Fruit fly (Drosophila melanogaster) whole organism, wandering third instar larva: ENCODE data around the gene CG5390.

Experiments
- GATAd ChIP-seq: sonication (Bioruptor generic); optimal IDR thresholded peaks from 2 replicates; lab custom pipeline; 2016; ENCODE audit warnings: missing biosample characterization, missing genetic modification characterization
- Mio ChIP-seq: sonication (Bioruptor generic); optimal IDR thresholded peaks from 2 replicates; lab custom pipeline; 2016; ENCODE audit warnings: missing biosample characterization, missing genetic modification characterization
- Myc ChIP-seq: fragments of >200 bp; optimal IDR thresholded peaks from 2 replicates; lab custom pipeline; 2017
- OdsH ChIP-seq: fragments of 200-800 bp; sonication (Bioruptor generic); optimal IDR thresholded peaks from 2 replicates; lab custom pipeline; 2016; ENCODE audit warnings: missing biosample characterization, mild to moderate bottlenecking, missing genetic modification characterization
- br ChIP-seq: fragments of 200-800 bp; sonication (Bioruptor generic); optimal IDR thresholded peaks from 2 replicates; lab custom pipeline; 2016; ENCODE audit warnings: missing biosample characterization, missing genetic modification characterization
- foxo ChIP-seq, 2 experiments: fragments of 200-800 bp; sonication (Bioruptor generic); optimal IDR thresholded peaks; 2 replicates in 1 of 2; 3 replicates in 1 of 2; lab custom pipeline; 2016 to 2017; ENCODE audit warnings: missing biosample characterization in 2 of 2, missing genetic modification characterization in 2 of 2
- h ChIP-seq: fragments of 200-800 bp; sonication (Bioruptor generic); optimal IDR thresholded peaks from 3 replicates; lab custom pipeline; 2016; ENCODE audit warnings: missing biosample characterization, mild to moderate bottlenecking, missing genetic modification characterization
- pan ChIP-seq: fragments of >200 bp; optimal IDR thresholded peaks from 2 replicates; lab custom pipeline; 2017
- psq ChIP-seq: fragments of 200-800 bp; sonication (Bioruptor generic); optimal IDR thresholded peaks from 3 replicates; lab custom pipeline; 2017; ENCODE audit warnings: missing biosample characterization, mild to moderate bottlenecking, missing genetic modification characterization, moderate library complexity
- sage ChIP-seq: fragments of 200-800 bp; sonication (Bioruptor generic); optimal IDR thresholded peaks from 2 replicates; lab custom pipeline; 2016; ENCODE audit warnings: missing biosample characterization, mild to moderate bottlenecking, missing genetic modification characterization
- sv ChIP-seq: fragments of 200-800 bp; sonication (Bioruptor generic); optimal IDR thresholded peaks from 3 replicates; lab custom pipeline; 2016; ENCODE audit warnings: missing biosample characterization, missing genetic modification characterization
- usp ChIP-seq: fragments of >200 bp; optimal IDR thresholded peaks from 2 replicates; lab custom pipeline; 2017; ENCODE audit warnings: missing biosample characterization, missing genetic modification characterization

DNA sequence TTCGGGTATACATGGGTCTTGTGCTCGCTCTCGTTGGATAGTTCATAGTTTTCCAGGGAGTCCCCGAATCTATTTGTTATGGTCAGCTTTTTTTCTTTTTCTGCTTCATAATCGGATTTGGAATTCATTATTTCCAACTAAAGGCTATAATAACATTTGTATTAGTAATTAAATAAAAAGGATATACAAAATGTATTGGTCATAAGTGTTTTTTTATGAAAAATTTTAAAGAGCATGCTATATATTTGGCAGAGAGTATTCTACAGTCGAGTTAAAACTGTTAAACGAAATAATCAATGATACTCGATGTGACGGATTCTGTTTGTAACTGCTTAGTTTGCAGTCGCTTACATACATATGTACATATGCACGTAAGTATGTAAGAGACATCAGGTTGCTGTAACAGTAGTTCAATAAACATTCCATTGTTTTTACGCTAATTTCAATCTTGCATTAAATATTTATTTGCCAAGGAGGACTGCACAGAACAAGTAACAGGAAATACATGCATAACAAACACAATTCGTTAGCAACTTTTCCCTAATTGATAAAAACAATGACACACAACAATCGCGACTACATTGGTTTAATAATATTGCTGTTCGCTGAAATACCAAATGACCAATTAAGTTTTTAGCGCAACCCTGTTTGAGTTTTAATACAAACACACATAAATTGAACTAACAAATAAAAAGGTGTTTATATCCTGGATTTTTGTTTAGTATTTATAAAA lies 7.2 kb downstream of the CG5390 start:
- no peak for TF ChIP-seq sv (GFP tag; lab: Kevin White, UChicago)
- no peak for TF ChIP-seq Mio (GFP tag; lab: Kevin White, UChicago)
- TF ChIP-seq sage (GFP tag; lab: Kevin White, UChicago) = peak; percentile 37
- TF ChIP-seq GATAd = no peak
- no peak for TF ChIP-seq pan
- TF ChIP-seq h (GFP tag; lab: Kevin White, UChicago) = no peak
- no peak for TF ChIP-seq psq
- no peak for TF ChIP-seq usp (GFP tag; lab: Kevin White, UChicago)
- no peak for TF ChIP-seq foxo (GFP tag; optimal IDR thresholded peaks at IDR 0.05; lab: Kevin White, UChicago)
- TF ChIP-seq Myc (lab: Kevin White, UChicago) = no peak
- TF ChIP-seq OdsH (GFP tag; lab: Kevin White, UChicago) = no peak
- TF ChIP-seq br (GFP tag; lab: Kevin White, UChicago) = no peak
